Worm (Caenorhabditis elegans): ENCODE results near the gene ZK1055.4.

DNA sequence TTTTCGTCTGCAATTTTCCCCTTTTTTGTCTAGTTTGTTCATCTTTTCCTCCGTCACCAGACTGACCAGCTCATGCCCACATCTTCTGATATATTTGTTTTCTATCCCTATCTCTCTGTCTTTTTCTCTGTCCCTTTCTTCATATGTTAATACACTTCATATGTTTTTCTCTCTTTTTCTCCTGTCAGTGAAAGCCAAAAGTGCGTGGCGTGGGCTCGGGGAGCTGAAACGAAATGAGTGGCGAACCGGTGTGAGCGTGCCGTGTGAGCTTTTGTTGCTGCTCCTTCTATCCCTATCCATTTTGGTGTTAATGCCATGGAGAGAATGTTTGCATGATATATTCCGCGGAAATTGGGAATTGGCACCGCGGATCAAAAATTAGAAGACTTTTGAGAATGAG, 50.0 kb downstream of the ZK1055.4 start:
- TF ChIP-seq cebp-2 (GFP tag; IDR thresholded peaks at IDR 0.05), result no peak
- TF ChIP-seq sea-2 (GFP tag; IDR thresholded peaks at IDR 0.05), result no peak
- no peak for TF ChIP-seq unc-130 (GFP tag; optimal IDR thresholded peaks at IDR 0.05)
- no peak for TF ChIP-seq madf-3 (GFP tag; IDR thresholded peaks at IDR 0.05)

All from whole organism, young adult.